Worm (Caenorhabditis elegans): Measurements from ENCODE around the gene mtrr-1.

The mtrr-1 gene

DNA sequence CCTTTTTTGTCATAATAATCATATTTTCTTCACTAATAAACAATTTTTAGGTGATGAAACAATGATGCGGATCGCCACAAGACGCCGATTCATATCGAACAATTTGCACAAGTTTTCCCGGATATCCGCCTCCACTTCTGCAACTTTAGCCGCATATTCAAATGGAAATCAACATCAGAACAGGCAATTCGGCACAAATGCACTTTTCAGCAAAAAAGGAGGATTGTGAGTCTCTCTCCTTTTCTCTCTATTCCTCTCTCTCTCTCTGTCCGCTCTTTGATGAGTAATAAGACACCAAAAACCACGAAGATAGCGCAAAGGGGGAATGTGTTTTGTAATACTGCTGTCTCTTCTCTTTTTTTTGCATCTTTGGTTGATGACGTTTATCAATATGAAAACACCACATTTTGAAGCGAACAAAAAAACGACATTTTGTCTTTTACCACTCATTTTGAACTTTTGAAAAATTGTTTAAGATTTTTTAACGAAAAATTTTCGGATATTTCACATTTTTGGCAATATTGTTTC lies 39.1 kb downstream of the mtrr-1 start, which contains the start of gene eat-3:
Gene eat-3, plus strand, starts transcription at position 51 of the 528 bp plus-strand sequence.
- TF ChIP-seq tbx-11 (GFP tag; IDR thresholded peaks at IDR 0.05) (no peak), tbx-37 (GFP tag; conservative IDR thresholded peaks at IDR 0.05) (no peak), F13C5.2 (tag; optimal IDR thresholded peaks at IDR 0.05) (no peak), hmg-4 (GFP tag; optimal IDR thresholded peaks at IDR 0.05) (no peak), sea-1 (GFP tag; conservative IDR thresholded peaks at IDR 0.05) (no peak), hnd-1 (tag; optimal IDR thresholded peaks at IDR 0.05) (no peak), hmbx-1 (tag; optimal IDR thresholded peaks at IDR 0.05) (no peak), ets-7 (tag; optimal IDR thresholded peaks at IDR 0.05) (no peak), ceh-13 (GFP tag; optimal IDR thresholded peaks at IDR 0.05) (no peak), flt-1 (GFP tag; IDR thresholded peaks at IDR 0.05) (no peak), aly-1 (tag; optimal IDR thresholded peaks at IDR 0.05) (no peak), ama-1 (optimal IDR thresholded peaks at IDR 0.05) (no peak), ceh-36 (tag; optimal IDR thresholded peaks at IDR 0.05) (no peak), scrt-1 (GFP tag; IDR thresholded peaks at IDR 0.05) (no peak)

DNA sequence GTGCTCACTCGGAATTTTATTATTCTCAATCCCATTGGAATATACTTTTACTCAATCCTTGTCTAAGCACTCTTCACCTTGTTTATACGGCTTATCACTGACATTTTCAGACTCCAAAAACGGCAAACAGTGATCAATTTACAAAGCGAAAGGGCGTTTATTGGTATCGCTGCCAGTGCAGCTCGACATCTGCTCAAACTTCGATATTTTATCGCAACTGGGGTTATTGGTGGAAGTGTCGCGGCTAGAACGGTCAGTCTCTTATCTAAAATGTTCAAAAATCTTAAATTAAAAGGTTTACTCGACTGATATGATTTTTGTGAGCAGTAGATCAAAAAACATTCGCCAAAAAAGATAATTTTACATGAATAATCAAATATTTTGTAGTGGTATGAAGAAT lies 39.8 kb downstream of the mtrr-1 start:
- TF ChIP-seq tra-4 (tag; optimal IDR thresholded peaks at IDR 0.05) (no peak), ama-1 (optimal IDR thresholded peaks at IDR 0.05) (no peak), ets-7 (tag; optimal IDR thresholded peaks at IDR 0.05) (no peak), sea-1 (GFP tag; conservative IDR thresholded peaks at IDR 0.05) (no peak), hmg-4 (GFP tag; optimal IDR thresholded peaks at IDR 0.05) (no peak), scrt-1 (GFP tag; IDR thresholded peaks at IDR 0.05) (no peak), tbx-37 (GFP tag; conservative IDR thresholded peaks at IDR 0.05) (no peak), F13C5.2 (tag; optimal IDR thresholded peaks at IDR 0.05) (no peak), hmbx-1 (tag; optimal IDR thresholded peaks at IDR 0.05) (no peak)

DNA sequence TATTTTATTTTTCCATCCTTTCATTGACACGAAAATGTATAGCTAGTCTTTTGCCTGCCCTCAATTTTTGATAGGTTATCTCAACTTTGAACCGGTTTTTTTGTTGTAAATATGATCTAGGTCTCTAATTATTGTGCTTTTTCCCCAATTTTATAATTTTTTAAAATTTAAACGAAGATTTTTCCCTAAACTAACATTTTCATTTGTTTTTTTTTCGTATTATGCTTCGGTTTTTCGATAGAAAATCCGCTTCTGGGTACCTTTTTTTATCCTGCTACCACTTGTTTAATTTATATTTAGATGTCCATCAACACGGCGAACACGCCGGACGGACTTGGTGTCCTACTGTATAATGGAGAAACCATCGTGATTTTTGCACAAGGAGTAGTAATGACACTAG lies 43.7 kb downstream of the mtrr-1 start, which contains the start of gene wbp-2:
Gene wbp-2, plus strand, starts transcription at position 301 of the 400 bp plus-strand sequence.
- TF ChIP-seq ceh-13 (GFP tag; optimal IDR thresholded peaks at IDR 0.05) (no peak), ceh-36 (tag; optimal IDR thresholded peaks at IDR 0.05) (no peak), B0310.2 (tag; optimal IDR thresholded peaks at IDR 0.05) (no peak)

DNA sequence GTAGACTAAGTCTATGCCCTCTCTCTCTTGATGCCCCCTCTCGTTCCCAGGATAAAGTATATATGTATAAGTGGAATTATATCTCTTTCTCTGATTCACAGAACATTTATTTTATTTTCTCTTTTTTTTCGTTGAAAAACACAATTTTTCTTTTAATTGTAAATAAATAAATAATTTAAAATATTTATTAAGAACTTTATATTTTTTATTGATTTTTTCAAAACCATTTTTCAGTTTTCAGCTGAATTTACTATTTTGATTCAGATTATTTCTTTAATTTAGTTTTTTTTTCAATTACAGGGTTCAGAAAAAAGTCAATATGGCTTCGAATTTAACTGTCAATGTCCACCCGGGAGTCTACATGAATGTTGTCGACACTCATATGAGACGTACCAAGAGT lies 45.6 kb downstream of the mtrr-1 start, which contains the start of gene eif-3.F:
Gene eif-3.F, plus strand, starts transcription at position 301 of the 400 bp plus-strand sequence.
- TF ChIP-seq flt-1 (GFP tag; IDR thresholded peaks at IDR 0.05) (no peak), ama-1 (optimal IDR thresholded peaks at IDR 0.05) (no peak), hmbx-1 (tag; optimal IDR thresholded peaks at IDR 0.05) (no peak), aly-1 (tag; optimal IDR thresholded peaks at IDR 0.05) (no peak), scrt-1 (GFP tag; IDR thresholded peaks at IDR 0.05) (no peak), tbx-37 (GFP tag; conservative IDR thresholded peaks at IDR 0.05) (no peak), tra-4 (tag; optimal IDR thresholded peaks at IDR 0.05) (no peak), ceh-13 (GFP tag; optimal IDR thresholded peaks at IDR 0.05) (no peak), tbx-11 (GFP tag; IDR thresholded peaks at IDR 0.05) (no peak), ceh-36 (tag; optimal IDR thresholded peaks at IDR 0.05) (no peak), sea-1 (GFP tag; conservative IDR thresholded peaks at IDR 0.05) (no peak), hmg-4 (GFP tag; optimal IDR thresholded peaks at IDR 0.05) (no peak), hnd-1 (tag; optimal IDR thresholded peaks at IDR 0.05) (no peak), F13C5.2 (tag; optimal IDR thresholded peaks at IDR 0.05) (no peak), ets-7 (tag; optimal IDR thresholded peaks at IDR 0.05) (no peak)

DNA sequence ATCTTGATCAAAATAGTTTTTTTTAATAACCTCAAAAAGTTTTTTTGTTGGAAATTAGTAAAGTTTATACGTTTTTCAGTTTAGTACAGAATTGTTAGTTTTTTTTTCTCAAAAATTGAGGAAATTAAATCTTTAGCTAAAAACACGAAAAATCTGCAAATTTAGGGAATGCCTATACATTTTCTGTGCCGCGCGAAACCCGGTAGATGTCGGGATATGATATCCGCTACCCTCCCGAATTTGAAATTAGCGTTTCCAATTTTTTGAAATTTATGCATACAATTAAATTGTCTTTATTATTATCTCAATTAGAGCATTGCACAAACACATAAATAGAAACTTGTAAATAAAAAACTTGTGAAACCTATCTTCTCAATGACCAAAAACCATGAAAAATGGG lies 47.3 kb downstream of the mtrr-1 start:
- TF ChIP-seq scrt-1 (GFP tag; IDR thresholded peaks at IDR 0.05) (no peak), ceh-36 (tag; optimal IDR thresholded peaks at IDR 0.05) (no peak), tra-4 (tag; optimal IDR thresholded peaks at IDR 0.05) (no peak), pes-1 (GFP tag; IDR thresholded peaks at IDR 0.05) (no peak), ama-1 (optimal IDR thresholded peaks at IDR 0.05) (no peak), ets-7 (tag; optimal IDR thresholded peaks at IDR 0.05) (no peak), hnd-1 (tag; optimal IDR thresholded peaks at IDR 0.05) (no peak), flt-1 (GFP tag; IDR thresholded peaks at IDR 0.05) (no peak), sea-1 (GFP tag; conservative IDR thresholded peaks at IDR 0.05) (no peak), F13C5.2 (tag; optimal IDR thresholded peaks at IDR 0.05) (no peak), ceh-13 (GFP tag; optimal IDR thresholded peaks at IDR 0.05) (no peak), hmg-4 (GFP tag; optimal IDR thresholded peaks at IDR 0.05) (no peak), hmbx-1 (tag; optimal IDR thresholded peaks at IDR 0.05) (no peak), tbx-11 (GFP tag; IDR thresholded peaks at IDR 0.05) (no peak), aly-1 (tag; optimal IDR thresholded peaks at IDR 0.05) (no peak), B0310.2 (tag; optimal IDR thresholded peaks at IDR 0.05) (no peak), tbx-37 (GFP tag; conservative IDR thresholded peaks at IDR 0.05) (no peak)

DNA sequence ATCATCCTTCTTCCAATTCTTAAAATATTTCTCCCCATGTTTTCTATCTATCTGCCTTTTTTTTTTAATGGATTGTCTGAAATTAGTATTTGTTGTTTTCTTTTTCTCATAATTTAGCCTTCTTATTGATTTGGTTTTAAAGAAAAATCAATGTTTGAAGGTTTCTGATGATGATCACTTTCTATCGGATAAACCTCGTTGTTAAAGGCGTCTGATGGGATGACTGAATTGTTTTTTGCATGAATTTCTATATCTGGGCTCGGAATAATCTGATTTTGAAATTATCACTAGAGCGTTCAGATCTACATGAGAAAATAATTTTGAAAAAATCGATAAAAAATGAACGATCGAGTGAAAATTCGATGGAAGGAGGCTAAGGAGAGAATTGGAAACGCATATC lies 47.9 kb downstream of the mtrr-1 start, which contains the start of gene scp-1:
Gene scp-1, plus strand, starts transcription at position 301 of the 400 bp plus-strand sequence.
- TF ChIP-seq B0310.2 (tag; optimal IDR thresholded peaks at IDR 0.05) (no peak), aly-1 (tag; optimal IDR thresholded peaks at IDR 0.05) (no peak), hnd-1 (tag; optimal IDR thresholded peaks at IDR 0.05) (no peak), flt-1 (GFP tag; IDR thresholded peaks at IDR 0.05) (no peak), ceh-13 (GFP tag; optimal IDR thresholded peaks at IDR 0.05) (no peak), hmg-4 (GFP tag; optimal IDR thresholded peaks at IDR 0.05) (no peak), ceh-36 (tag; optimal IDR thresholded peaks at IDR 0.05) (no peak), tbx-11 (GFP tag; IDR thresholded peaks at IDR 0.05) (no peak)

DNA sequence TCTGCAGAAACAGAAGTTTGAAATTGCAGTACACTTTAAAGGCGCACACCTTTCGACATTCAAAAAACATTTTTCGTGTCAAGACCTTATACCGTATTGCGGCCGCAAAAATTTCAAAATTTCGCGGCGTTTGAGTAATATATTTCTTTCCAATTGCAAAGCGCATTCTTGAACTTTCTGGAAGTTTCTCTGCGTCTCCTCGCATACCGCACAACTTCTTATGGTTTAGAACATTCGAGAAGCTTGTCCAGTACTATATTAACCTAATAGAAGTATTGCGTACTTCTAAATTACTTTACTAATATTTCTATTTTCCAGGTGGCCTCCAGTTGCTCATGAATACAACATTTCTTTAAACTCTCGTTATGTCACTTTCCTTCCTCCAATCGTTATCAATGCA lies 50.9 kb downstream of the mtrr-1 start:
- TF ChIP-seq ama-1 (optimal IDR thresholded peaks at IDR 0.05) (no peak), ets-7 (tag; optimal IDR thresholded peaks at IDR 0.05) (no peak), F13C5.2 (tag; optimal IDR thresholded peaks at IDR 0.05) (no peak), hmg-4 (GFP tag; optimal IDR thresholded peaks at IDR 0.05) (no peak), tra-4 (tag; optimal IDR thresholded peaks at IDR 0.05) (no peak), sea-1 (GFP tag; conservative IDR thresholded peaks at IDR 0.05) (no peak), B0310.2 (tag; optimal IDR thresholded peaks at IDR 0.05) (no peak), hmbx-1 (tag; optimal IDR thresholded peaks at IDR 0.05) (no peak)

Data from whole organism, early embryonic.